Worm (Caenorhabditis elegans) whole organism, L1 larva: ENCODE results near the gene K09E2.3.
A peak's percentile ranks its signal among the peaks of the same experiment; 100 is the strongest.

Experiments used
- C16A3.4 ChIP-seq: fragments of 150-350 bp; optimal IDR thresholded peaks from 2 replicates; lab custom pipeline; 2014; ENCODE audit warnings: missing biosample characterization, missing genetic modification characterization
- C34B4.2 ChIP-seq: sonication (generic microtip); optimal IDR thresholded peaks from 2 replicates; lab custom pipeline; 2017; ENCODE audit warnings: mild to moderate bottlenecking, missing genetic modification characterization, missing compliant biosample characterization
- Y116A8C.19 ChIP-seq: sonication (generic microtip); optimal IDR thresholded peaks from 2 replicates; lab custom pipeline; 2016; ENCODE audit warnings: missing compliant biosample characterization, missing genetic modification characterization, borderline replicate concordance
- aha-1 ChIP-seq: fragments of 150-350 bp; optimal IDR thresholded peaks from 2 replicates; lab custom pipeline; 2014; ENCODE audit warnings: missing biosample characterization, missing genetic modification characterization
- ama-1 ChIP-seq: fragments of 150-350 bp; optimal IDR thresholded peaks from 2 replicates; lab custom pipeline; 2014
- blmp-1 ChIP-seq: fragments of 150-350 bp; optimal IDR thresholded peaks from 2 replicates; lab custom pipeline; 2014; ENCODE audit warnings: missing biosample characterization, missing genetic modification characterization
- ceh-8 ChIP-seq: fragments of 200-800 bp; sonication (Bioruptor generic); optimal IDR thresholded peaks from 2 replicates; lab custom pipeline; 2018; ENCODE audit warnings: mild to moderate bottlenecking, missing genetic modification characterization, moderate library complexity, missing compliant biosample characterization
- ceh-82 ChIP-seq, 3 experiments: fragments of 150-350 bp in 1 of 3; sonication (generic microtip) in 2 of 3; optimal IDR thresholded peaks; 2 replicates each; lab custom pipeline; 2014 to 2017; ENCODE audit warnings: missing biosample characterization in 3 of 3, missing genetic modification characterization in 3 of 3
- ceh-88 ChIP-seq: fragments of 200-800 bp; sonication (Bioruptor generic); IDR thresholded peaks from 2 replicates; pipeline ENCODE4 v1.3.6; 2022; ENCODE audit warnings: missing genetic modification characterization, missing compliant biosample characterization
- dpl-1 ChIP-seq, 3 experiments: fragments of 150-350 bp in 2 of 3; sonication (generic microtip) in 1 of 3; optimal IDR thresholded peaks; 2 replicates each; lab custom pipeline; 2014 to 2017; ENCODE audit warnings: missing biosample characterization in 3 of 3, missing genetic modification characterization in 3 of 3, missing genetic modification reagents in 3 of 3
- efl-3 ChIP-seq: fragments of 200-800 bp; sonication (Bioruptor generic); optimal IDR thresholded peaks from 2 replicates; lab custom pipeline; 2018; ENCODE audit warnings: mild to moderate bottlenecking, missing genetic modification characterization, missing compliant biosample characterization
- egl-13 ChIP-seq: sonication (generic microtip); optimal IDR thresholded peaks from 2 replicates; lab custom pipeline; 2016; ENCODE audit warnings: missing genotype, missing genetic modification reagents, missing genetic modification characterization, missing compliant biosample characterization
- egl-27 ChIP-seq, 2 experiments: fragments of 150-350 bp in 1 of 2; sonication (generic microtip); optimal IDR thresholded peaks; 3 replicates each; lab custom pipeline; 2017 to 2018; ENCODE audit warnings: missing biosample characterization in 2 of 2, missing genetic modification characterization in 2 of 2, missing genetic modification reagents in 2 of 2
- elt-2 ChIP-seq: sonication (generic microtip); optimal IDR thresholded peaks from 2 replicates; lab custom pipeline; 2016; ENCODE audit warnings: missing genetic modification characterization, mild to moderate bottlenecking, inconsistent platforms, missing compliant biosample characterization, missing genetic modification reagents
- ets-5 ChIP-seq: fragments of 200-800 bp; sonication (Bioruptor generic); IDR thresholded peaks from 2 replicates; pipeline ENCODE4 v1.3.6; 2022; ENCODE audit warnings: missing genetic modification characterization, missing compliant biosample characterization
- fkh-8 ChIP-seq: sonication (generic microtip); optimal IDR thresholded peaks from 2 replicates; lab custom pipeline; 2016; ENCODE audit warnings: mild to moderate bottlenecking, missing genetic modification characterization, missing compliant biosample characterization
- fos-1 ChIP-seq: fragments of 150-350 bp; optimal IDR thresholded peaks from 2 replicates; lab custom pipeline; 2014; ENCODE audit warnings: missing biosample characterization, missing genetic modification characterization
- hlh-4 ChIP-seq: sonication (generic microtip); optimal IDR thresholded peaks from 2 replicates; lab custom pipeline; 2016; ENCODE audit warnings: mild to moderate bottlenecking, missing genetic modification characterization, missing compliant biosample characterization
- irx-1 ChIP-seq: sonication (generic microtip); optimal IDR thresholded peaks from 2 replicates; lab custom pipeline; 2016; ENCODE audit warnings: missing genetic modification characterization, missing compliant biosample characterization
- isw-1 ChIP-seq: fragments of 200-800 bp; sonication (Bioruptor generic); IDR thresholded peaks from 2 replicates; pipeline ENCODE4 v1.3.6; 2022; ENCODE audit warnings: missing genetic modification characterization, missing compliant biosample characterization
- jun-1 ChIP-seq: fragments of 150-350 bp; optimal IDR thresholded peaks from 2 replicates; lab custom pipeline; 2014; ENCODE audit warnings: missing biosample characterization, missing genetic modification reagents, missing genetic modification characterization
- lin-13 ChIP-seq: fragments of 150-350 bp; optimal IDR thresholded peaks from 2 replicates; lab custom pipeline; 2014; ENCODE audit warnings: missing biosample characterization, missing genetic modification reagents, missing genetic modification characterization
- lin-15B ChIP-seq: fragments of 150-350 bp; sonication (generic microtip); optimal IDR thresholded peaks from 3 replicates; lab custom pipeline; 2014; ENCODE audit warnings: missing biosample characterization, missing genetic modification characterization
- mep-1 ChIP-seq: fragments of 150-350 bp; optimal IDR thresholded peaks from 2 replicates; lab custom pipeline; 2014; ENCODE audit warnings: missing biosample characterization, missing genetic modification characterization
- nhr-11 ChIP-seq: fragments of 150-350 bp; optimal IDR thresholded peaks from 2 replicates; lab custom pipeline; 2014; ENCODE audit warnings: missing biosample characterization, missing genetic modification characterization
- nhr-12 ChIP-seq: sonication (generic microtip); optimal IDR thresholded peaks from 2 replicates; lab custom pipeline; 2017; ENCODE audit warnings: missing biosample characterization, missing genetic modification characterization
- nhr-28 ChIP-seq: fragments of 150-350 bp; optimal IDR thresholded peaks from 2 replicates; lab custom pipeline; 2014; ENCODE audit warnings: missing biosample characterization, missing genetic modification characterization
- nhr-47 ChIP-seq: sonication (generic microtip); optimal IDR thresholded peaks from 2 replicates; lab custom pipeline; 2016; ENCODE audit warnings: mild to moderate bottlenecking, missing genetic modification characterization, moderate library complexity, missing compliant biosample characterization
- nhr-77 ChIP-seq: fragments of 150-350 bp; optimal IDR thresholded peaks from 2 replicates; lab custom pipeline; 2014; ENCODE audit warnings: missing biosample characterization, missing genetic modification characterization
- rnt-1 ChIP-seq: sonication (generic microtip); optimal IDR thresholded peaks from 2 replicates; lab custom pipeline; 2016; ENCODE audit warnings: mild to moderate bottlenecking, missing genetic modification characterization, moderate library complexity, missing compliant biosample characterization
- skn-1 ChIP-seq: fragments of 150-350 bp; optimal IDR thresholded peaks from 2 replicates; lab custom pipeline; 2014; ENCODE audit warnings: missing biosample characterization, missing genetic modification characterization
- sox-4 ChIP-seq: sonication (generic microtip); optimal IDR thresholded peaks from 2 replicates; lab custom pipeline; 2016; ENCODE audit warnings: missing genetic modification characterization, missing compliant biosample characterization
- sptf-1 ChIP-seq: fragments of 150-350 bp; optimal IDR thresholded peaks from 2 replicates; lab custom pipeline; 2014; ENCODE audit warnings: missing biosample characterization, missing genetic modification characterization
- sup-37 ChIP-seq: fragments of 200-800 bp; sonication (Bioruptor generic); optimal IDR thresholded peaks from 2 replicates; lab custom pipeline; 2018; ENCODE audit warnings: mild to moderate bottlenecking, missing genetic modification characterization, missing compliant biosample characterization
- swsn-7 ChIP-seq: sonication (generic microtip); optimal IDR thresholded peaks from 2 replicates; lab custom pipeline; 2016; ENCODE audit warnings: missing genetic modification characterization, missing compliant biosample characterization
- tlp-1 ChIP-seq: fragments of 150-350 bp; optimal IDR thresholded peaks from 2 replicates; lab custom pipeline; 2014; ENCODE audit warnings: missing biosample characterization, missing genetic modification characterization
- unc-62 ChIP-seq: fragments of 150-350 bp; optimal IDR thresholded peaks from 2 replicates; lab custom pipeline; 2014; ENCODE audit warnings: missing biosample characterization, missing genetic modification reagents, missing genetic modification characterization
- unc-86 ChIP-seq: sonication (generic microtip); optimal IDR thresholded peaks from 2 replicates; lab custom pipeline; 2016; ENCODE audit warnings: missing genetic modification characterization, missing compliant biosample characterization
- unc-98 ChIP-seq: fragments of 200-800 bp; sonication (Bioruptor generic); IDR thresholded peaks from 2 replicates; pipeline ENCODE4 v1.3.6; 2022; ENCODE audit warnings: missing genetic modification characterization, missing compliant biosample characterization
- vab-15 ChIP-seq: sonication (generic microtip); optimal IDR thresholded peaks from 2 replicates; lab custom pipeline; 2017; ENCODE audit warnings: missing genotype, mild to moderate bottlenecking, missing genetic modification characterization, missing compliant biosample characterization
- xbp-1 ChIP-seq: sonication (generic microtip); optimal IDR thresholded peaks from 2 replicates; lab custom pipeline; 2016; ENCODE audit warnings: missing genetic modification characterization, missing compliant biosample characterization
- zag-1 ChIP-seq: fragments of 150-350 bp; optimal IDR thresholded peaks from 2 replicates; lab custom pipeline; 2014; ENCODE audit warnings: missing biosample characterization, missing genetic modification characterization
- zip-4 ChIP-seq: fragments of 200-800 bp; sonication (Bioruptor generic); optimal IDR thresholded peaks from 2 replicates; lab custom pipeline; 2018; ENCODE audit warnings: mild to moderate bottlenecking, missing genetic modification characterization, moderate library complexity, missing compliant biosample characterization
- ztf-4 ChIP-seq: fragments of 150-350 bp; optimal IDR thresholded peaks from 2 replicates; lab custom pipeline; 2014; ENCODE audit warnings: missing biosample characterization, missing genetic modification characterization

Gene K09E2.3

ce11 chrX:8676088-8676779, 3.4 kb downstream of the K09E2.3 start (continued):
- no peak for TF ChIP-seq C34B4.2 (tag; lab: Kevin White, UChicago)
- no peak for TF ChIP-seq ets-5 (GFP tag; lab: Robert Waterston, UW)
- TF ChIP-seq aha-1 = no peak
- TF ChIP-seq zip-4 (GFP tag; lab: Kevin White, UChicago) = no peak
- TF ChIP-seq ceh-82 (tag; optimal IDR thresholded peaks at IDR 0.05; lab: Kevin White, UChicago) = no peak
- TF ChIP-seq dpl-1 (GFP tag; optimal IDR thresholded peaks at IDR 0.05; lab: Kevin White, UChicago) = no peak
- TF ChIP-seq vab-15 (tag; lab: Kevin White, UChicago) = no peak
- no peak for TF ChIP-seq nhr-28 (tag; lab: Kevin White, UChicago)
- no peak for TF ChIP-seq sptf-1 (tag; lab: Kevin White, UChicago)
- no peak for TF ChIP-seq lin-15B
- TF ChIP-seq tlp-1 (tag; lab: Kevin White, UChicago) = no peak
- TF ChIP-seq C16A3.4 (tag; lab: Kevin White, UChicago) = peak; percentile 13
- TF ChIP-seq unc-86 (tag; lab: Kevin White, UChicago) = no peak
- TF ChIP-seq swsn-7 (tag; lab: Kevin White, UChicago) = no peak
- TF ChIP-seq nhr-11 (tag; lab: Kevin White, UChicago) = no peak
- TF ChIP-seq ceh-88 = no peak
- no peak for TF ChIP-seq zag-1 (tag; lab: Kevin White, UChicago)
- peak; percentile 57 for TF ChIP-seq blmp-1 (tag; lab: Kevin White, UChicago)
- TF ChIP-seq egl-27 (tag; optimal IDR thresholded peaks at IDR 0.05; lab: Kevin White, UChicago) = no peak
- no peak for TF ChIP-seq unc-98 (GFP tag; lab: Robert Waterston, UW)
- TF ChIP-seq nhr-47 (tag; lab: Kevin White, UChicago) = no peak
- TF ChIP-seq sox-4 (tag; lab: Kevin White, UChicago) = no peak
- no peak for TF ChIP-seq egl-13 (tag; lab: Kevin White, UChicago)
- peak; percentile 50 for TF ChIP-seq elt-2 (tag; lab: Kevin White, UChicago)
- no peak for TF ChIP-seq fos-1 (tag; lab: Kevin White, UChicago)
- no peak for TF ChIP-seq xbp-1
- no peak for TF ChIP-seq irx-1
- no peak for TF ChIP-seq Y116A8C.19 (tag; lab: Kevin White, UChicago)
- TF ChIP-seq ztf-4 (tag; lab: Kevin White, UChicago) = no peak
- TF ChIP-seq sup-37 (GFP tag; lab: Kevin White, UChicago) = no peak
- TF ChIP-seq mep-1 (tag; lab: Kevin White, UChicago) = no peak
- TF ChIP-seq ama-1 = no peak
- TF ChIP-seq skn-1 = peak; percentile 4
- TF ChIP-seq rnt-1 (tag; lab: Kevin White, UChicago) = no peak
- TF ChIP-seq nhr-12 (tag; lab: Kevin White, UChicago) = no peak
- no peak for TF ChIP-seq ceh-8 (GFP tag; lab: Kevin White, UChicago)
- no peak for TF ChIP-seq fkh-8 (tag; lab: Kevin White, UChicago)
- TF ChIP-seq isw-1 (GFP tag; lab: Robert Waterston, UW) = no peak
- no peak for TF ChIP-seq nhr-77 (tag; lab: Kevin White, UChicago)
- no peak for TF ChIP-seq unc-62 (GFP tag; lab: Kevin White, UChicago)
- no peak for TF ChIP-seq hlh-4 (tag; lab: Kevin White, UChicago)
- no peak for TF ChIP-seq efl-3 (GFP tag; lab: Kevin White, UChicago)
- TF ChIP-seq jun-1 (tag; lab: Kevin White, UChicago) = no peak
- TF ChIP-seq lin-13 = no peak
